Comparison of ENCODE assay signal across 3 fruit fly cellular contexts in the genomic region with DNA sequence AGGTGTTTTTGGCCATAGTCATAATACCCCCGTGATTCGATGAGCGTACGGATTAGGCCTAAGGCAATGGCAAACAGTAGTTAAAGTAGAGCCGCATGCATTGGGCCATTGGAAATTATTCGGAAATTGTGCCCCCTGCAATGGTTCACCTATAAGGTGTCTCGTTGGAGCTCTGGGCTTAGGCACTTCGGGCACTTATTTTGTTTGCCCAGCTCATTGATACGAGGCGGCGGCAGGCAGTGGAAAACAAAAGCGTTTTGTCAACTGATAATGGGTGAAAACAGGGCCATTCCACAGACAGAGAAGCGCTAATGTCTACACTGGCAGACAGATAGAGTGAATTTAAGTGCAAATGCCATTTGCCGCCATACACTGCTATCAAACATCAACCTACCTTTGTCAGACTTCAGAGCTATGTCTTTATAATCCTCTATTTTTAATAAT.
TF ChIP-seq lines count a peak whose summit lies in the region.

No protein-coding gene starts in this region.

TF ChIP-seq in whole organism, adult, 20 proteins besides CTCF, POLR2A, EP300 and RAD21 (continued from another document):
- TF ChIP-seq pad (GFP tag; optimal IDR thresholded peaks at IDR 0.05; lab: Kevin White, UChicago) (no peak), kay (GFP tag; lab: Kevin White, UChicago; ENCODE audit: borderline replicate concordance) (no peak)
TF ChIP-seq in whole organism, adult: peak in this region for 7.

TF ChIP-seq in whole organism, embryonic, 481 proteins besides CTCF, POLR2A, EP300 and RAD21 (continued from another document and continues in another):
- no peak for TF ChIP-seq dmrt99B (tag; optimal IDR thresholded peaks at IDR 0.05; lab: Kevin White, UChicago)
- TF ChIP-seq gsb (GFP tag; IDR thresholded peaks at IDR 0.05; lab: Robert Waterston, UW): no peak
- no peak for TF ChIP-seq CG30431 (GFP tag; optimal IDR thresholded peaks at IDR 0.05; lab: Kevin White, UChicago)
- no peak for TF ChIP-seq Hmr (GFP tag; optimal IDR thresholded peaks at IDR 0.05; lab: Kevin White, UChicago)
- no peak for TF ChIP-seq gsb-n (tag; optimal IDR thresholded peaks at IDR 0.05; lab: Kevin White, UChicago)
- TF ChIP-seq slbo (GFP tag; IDR thresholded peaks at IDR 0.05; lab: Robert Waterston, UW): peak; percentile 53
- no peak for TF ChIP-seq cad (GFP tag; optimal IDR thresholded peaks at IDR 0.05; lab: Kevin White, UChicago)
- TF ChIP-seq CG7928 (GFP tag; optimal IDR thresholded peaks at IDR 0.05; lab: Kevin White, UChicago): peak; percentile 14
- TF ChIP-seq CG7987 (GFP tag; optimal IDR thresholded peaks at IDR 0.05; lab: Kevin White, UChicago): peak; percentile 40
- peak; percentile 17; the same call in 1 of the 2 replicates for TF ChIP-seq wor (GFP tag; IDR thresholded peaks at IDR 0.05; lab: Robert Waterston, UW)
- peak; percentile 33 for TF ChIP-seq Hey (tag; optimal IDR thresholded peaks at IDR 0.05; lab: Kevin White, UChicago)
- no peak for TF ChIP-seq CG17328 (GFP tag; IDR thresholded peaks at IDR 0.05; lab: Robert Waterston, UW)
- TF ChIP-seq CG5953 (GFP tag; IDR thresholded peaks at IDR 0.05; lab: Robert Waterston, UW): no peak
- no peak for TF ChIP-seq CG7839 (tag; optimal IDR thresholded peaks at IDR 0.05; lab: Kevin White, UChicago)
- no peak for TF ChIP-seq Dek (tag; optimal IDR thresholded peaks at IDR 0.05; lab: Kevin White, UChicago)
- TF ChIP-seq TFAM (GFP tag; optimal IDR thresholded peaks at IDR 0.05; lab: Kevin White, UChicago): no peak
- peak; percentile 34 for TF ChIP-seq CG12071 (GFP tag; optimal IDR thresholded peaks at IDR 0.05; lab: Kevin White, UChicago)
- 0 out of 2 replicates have a peak, but pooled peaks have one; percentile 14 for TF ChIP-seq seq (GFP tag; IDR thresholded peaks at IDR 0.05; lab: Robert Waterston, UW)
- TF ChIP-seq CG3995 (GFP tag; optimal IDR thresholded peaks at IDR 0.05; lab: Kevin White, UChicago): no peak
- no peak for TF ChIP-seq CG2129 (GFP tag; IDR thresholded peaks at IDR 0.05; lab: Robert Waterston, UW; ENCODE audit: partially characterized antibody)
- TF ChIP-seq salm (tag; optimal IDR thresholded peaks at IDR 0.05; lab: Kevin White, UChicago): peak; percentile 6
- no peak for TF ChIP-seq Stat92E (GFP tag; optimal IDR thresholded peaks at IDR 0.05; lab: Kevin White, UChicago)
- TF ChIP-seq CG3163 (GFP tag; optimal IDR thresholded peaks at IDR 0.05; lab: Kevin White, UChicago): no peak
- no peak for TF ChIP-seq Mrtf (GFP tag; IDR thresholded peaks at IDR 0.05; lab: Robert Waterston, UW)
- 0 out of 2 replicates have a peak, but pooled peaks have one; percentile 19 for TF ChIP-seq danr (GFP tag; IDR thresholded peaks at IDR 0.05; lab: Robert Waterston, UW)
- no peak for TF ChIP-seq pros (GFP tag; optimal IDR thresholded peaks at IDR 0.05; lab: Kevin White, UChicago)
- no peak for TF ChIP-seq en (GFP tag; optimal IDR thresholded peaks at IDR 0.05; lab: Kevin White, UChicago)
- no peak for TF ChIP-seq kay (GFP tag; optimal IDR thresholded peaks at IDR 0.05; lab: Kevin White, UChicago)
- TF ChIP-seq ind (GFP tag; optimal IDR thresholded peaks at IDR 0.05; lab: Kevin White, UChicago): no peak
- TF ChIP-seq row (GFP tag; IDR thresholded peaks at IDR 0.05; lab: Robert Waterston, UW): peak; percentile 60
- TF ChIP-seq Hr78 (GFP tag; optimal IDR thresholded peaks at IDR 0.05; lab: Kevin White, UChicago): peak in 1 of 2 experiments; percentile 35
- TF ChIP-seq stc (GFP tag; IDR thresholded peaks at IDR 0.05; lab: Robert Waterston, UW): 0 out of 2 replicates have a peak, but pooled peaks have one; percentile 15
- TF ChIP-seq sug (tag; optimal IDR thresholded peaks at IDR 0.05; lab: Kevin White, UChicago): peak; percentile 83
- TF ChIP-seq CG11456 (GFP tag; IDR thresholded peaks at IDR 0.05; lab: Robert Waterston, UW): peak; percentile 28; the same call in 1 of the 3 replicates
- no peak for TF ChIP-seq otp (GFP tag; IDR thresholded peaks at IDR 0.05; lab: Robert Waterston, UW)
- peak; percentile 11; the same call in 1 of the 3 replicates for TF ChIP-seq B-H1 (GFP tag; IDR thresholded peaks at IDR 0.05; lab: Robert Waterston, UW)
- TF ChIP-seq wek (GFP tag; optimal IDR thresholded peaks at IDR 0.05; lab: Kevin White, UChicago): peak; percentile 9
- TF ChIP-seq z (GFP tag; IDR thresholded peaks at IDR 0.05; lab: Robert Waterston, UW): 0 out of 3 replicates have a peak, but pooled peaks have one; percentile 50
- TF ChIP-seq bab2 (GFP tag; optimal IDR thresholded peaks at IDR 0.05; lab: Kevin White, UChicago): no peak
- TF ChIP-seq tin (GFP tag; optimal IDR thresholded peaks at IDR 0.05; lab: Kevin White, UChicago): no peak
- TF ChIP-seq knrl (GFP tag; IDR thresholded peaks at IDR 0.05; lab: Robert Waterston, UW; ENCODE audit: partially characterized antibody): no peak
- TF ChIP-seq CG34376 (GFP tag; optimal IDR thresholded peaks at IDR 0.05; lab: Kevin White, UChicago): peak; percentile 23
- TF ChIP-seq tgo (GFP tag; IDR thresholded peaks at IDR 0.05; lab: Robert Waterston, UW): peak; percentile 53
- no peak for TF ChIP-seq inv (GFP tag; IDR thresholded peaks at IDR 0.05; lab: Robert Waterston, UW; ENCODE audit: partially characterized antibody)
- TF ChIP-seq CG9817 (tag; optimal IDR thresholded peaks at IDR 0.05; lab: Kevin White, UChicago): no peak
- TF ChIP-seq CG12104 (GFP tag; optimal IDR thresholded peaks at IDR 0.05; lab: Kevin White, UChicago): no peak
- TF ChIP-seq Med (GFP tag; lab: Kevin White, UChicago): peak; percentile 79
- TF ChIP-seq Rx (GFP tag; IDR thresholded peaks at IDR 0.05; lab: Robert Waterston, UW): no peak
- TF ChIP-seq CG31441 (GFP tag; IDR thresholded peaks at IDR 0.05; lab: Robert Waterston, UW): no peak
- no peak for TF ChIP-seq da (GFP tag; optimal IDR thresholded peaks at IDR 0.05; lab: Kevin White, UChicago)
- TF ChIP-seq BtbVII (GFP tag; optimal IDR thresholded peaks at IDR 0.05; lab: Kevin White, UChicago): peak; percentile 12
- TF ChIP-seq CG15269 (tag; optimal IDR thresholded peaks at IDR 0.05; lab: Kevin White, UChicago): no peak
- TF ChIP-seq Opbp (GFP tag; IDR thresholded peaks at IDR 0.05; lab: Robert Waterston, UW; ENCODE audit: partially characterized antibody): no peak
- no peak for TF ChIP-seq bcd (GFP tag; optimal IDR thresholded peaks at IDR 0.05; lab: Kevin White, UChicago)
- 0 out of 2 replicates have a peak, but pooled peaks have one; percentile 31 for TF ChIP-seq Ptx1 (GFP tag; IDR thresholded peaks at IDR 0.05; lab: Robert Waterston, UW)
- TF ChIP-seq E2f2 (GFP tag; IDR thresholded peaks at IDR 0.05; lab: Robert Waterston, UW): no peak
- no peak for TF ChIP-seq CG3065 (GFP tag; optimal IDR thresholded peaks at IDR 0.05; lab: Kevin White, UChicago)
- no peak for TF ChIP-seq CG6765 (GFP tag; optimal IDR thresholded peaks at IDR 0.05; lab: Kevin White, UChicago)
- no peak for TF ChIP-seq CG10654 (GFP tag; optimal IDR thresholded peaks at IDR 0.05; lab: Kevin White, UChicago)
- TF ChIP-seq ttk (GFP tag; IDR thresholded peaks at IDR 0.05; lab: Robert Waterston, UW): peak; percentile 24; the same call in 1 of the 2 replicates
- peak in 1 of 2 experiments; percentile 8 for TF ChIP-seq Pdp1 (GFP tag; optimal IDR thresholded peaks at IDR 0.05; lab: Kevin White, UChicago)
- TF ChIP-seq CkIIα-i1 (GFP tag; IDR thresholded peaks at IDR 0.05; lab: Robert Waterston, UW): no peak

TF ChIP-seq in whole organism, prepupa, 60 proteins besides CTCF, POLR2A, EP300 and RAD21 (continued from another document):
- TF ChIP-seq Hr38 (GFP tag; optimal IDR thresholded peaks at IDR 0.05; lab: Kevin White, UChicago) (no peak), svp (GFP tag; lab: Kevin White, UChicago) (peak; percentile 51), Blimp-1 (GFP tag; optimal IDR thresholded peaks at IDR 0.05; lab: Kevin White, UChicago) (no peak), fkh (GFP tag; optimal IDR thresholded peaks at IDR 0.05; lab: Kevin White, UChicago) (peak; percentile 84), CG15336 (GFP tag; IDR thresholded peaks at IDR 0.05; lab: Robert Waterston, UW) (no peak), CG11902 (GFP tag; optimal IDR thresholded peaks at IDR 0.05; lab: Kevin White, UChicago) (no peak), CG34406 (GFP tag; optimal IDR thresholded peaks at IDR 0.05; lab: Kevin White, UChicago) (no peak), Smox (GFP tag; optimal IDR thresholded peaks at IDR 0.05; lab: Kevin White, UChicago) (no peak), CG7368 (GFP tag; optimal IDR thresholded peaks at IDR 0.05; lab: Kevin White, UChicago) (no peak), Lpt (GFP tag; optimal IDR thresholded peaks at IDR 0.05; lab: Kevin White, UChicago) (no peak), Hr4 (GFP tag; optimal IDR thresholded peaks at IDR 0.05; lab: Kevin White, UChicago) (no peak), CG6808 (GFP tag; optimal IDR thresholded peaks at IDR 0.05; lab: Kevin White, UChicago) (no peak), Eip75B (GFP tag; optimal IDR thresholded peaks at IDR 0.05; lab: Kevin White, UChicago) (no peak), Sox14 (GFP tag; optimal IDR thresholded peaks at IDR 0.05; lab: Kevin White, UChicago) (peak; percentile 33), Ets96B (tag; optimal IDR thresholded peaks at IDR 0.05; lab: Kevin White, UChicago) (no peak), ss (GFP tag; optimal IDR thresholded peaks at IDR 0.05; lab: Kevin White, UChicago) (no peak), topi (GFP tag; optimal IDR thresholded peaks at IDR 0.05; lab: Kevin White, UChicago) (no peak), vri (GFP tag; optimal IDR thresholded peaks at IDR 0.05; lab: Kevin White, UChicago) (peak; percentile 37), CG3032 (tag; optimal IDR thresholded peaks at IDR 0.05; lab: Kevin White, UChicago) (no peak), OdsH (GFP tag; optimal IDR thresholded peaks at IDR 0.05; lab: Kevin White, UChicago) (peak; percentile 6), CG32006 (GFP tag; optimal IDR thresholded peaks at IDR 0.05; lab: Kevin White, UChicago) (no peak), CG10631 (GFP tag; optimal IDR thresholded peaks at IDR 0.05; lab: Kevin White, UChicago) (no peak), Eip78C (GFP tag; lab: Kevin White, UChicago) (peak; percentile 37), pdm3 (GFP tag; optimal IDR thresholded peaks at IDR 0.05; lab: Kevin White, UChicago) (no peak), CG16779 (tag; optimal IDR thresholded peaks at IDR 0.05; lab: Kevin White, UChicago) (no peak), CG31627 (GFP tag; optimal IDR thresholded peaks at IDR 0.05; lab: Kevin White, UChicago) (peak; percentile 33), cyc (GFP tag; optimal IDR thresholded peaks at IDR 0.05; lab: Kevin White, UChicago) (peak; percentile 28), CG6276 (GFP tag; optimal IDR thresholded peaks at IDR 0.05; lab: Kevin White, UChicago) (no peak), esn (GFP tag; optimal IDR thresholded peaks at IDR 0.05; lab: Kevin White, UChicago) (peak; percentile 9), eg (GFP tag; IDR thresholded peaks at IDR 0.05; lab: Robert Waterston, UW) (peak; percentile 33; the same call in 1 of the 3 replicates), Hr39 (GFP tag; optimal IDR thresholded peaks at IDR 0.05; lab: Kevin White, UChicago) (no peak), CG11294 (GFP tag; IDR thresholded peaks at IDR 0.05; lab: Robert Waterston, UW) (no peak), CG3919 (GFP tag; optimal IDR thresholded peaks at IDR 0.05; lab: Kevin White, UChicago) (peak; percentile 28), CG8632 (GFP tag; optimal IDR thresholded peaks at IDR 0.05; lab: Kevin White, UChicago) (no peak), dsx (GFP tag; optimal IDR thresholded peaks at IDR 0.05; lab: Kevin White, UChicago; ENCODE audit: poor library complexity, severe bottlenecking) (no peak)
